Fruit fly (Drosophila melanogaster) whole organism, embryonic: Measurements from ENCODE around the gene Bsg.
A peak's percentile ranks its signal among the peaks of the same experiment; 100 is the strongest.

Experiments
- Antp ChIP-seq: fragments of 200-800 bp; sonication (Bioruptor generic); optimal IDR thresholded peaks from 3 replicates; lab custom pipeline; 2016; ENCODE audit warnings: missing biosample characterization, missing genetic modification characterization
- C15 ChIP-seq: fragments of 200-800 bp; sonication (Bioruptor generic); IDR thresholded peaks from 3 replicates; pipeline ENCODE4 v1.3.6; 2022; ENCODE audit warnings: missing biosample characterization, missing genetic modification characterization
- CG10274 ChIP-seq: fragments of 200-800 bp; sonication (Bioruptor generic); optimal IDR thresholded peaks from 3 replicates; lab custom pipeline; 2017; ENCODE audit warnings: missing biosample characterization, mild to moderate bottlenecking, missing genetic modification characterization
- CG12299 ChIP-seq: fragments of 200-800 bp; sonication (Bioruptor generic); optimal IDR thresholded peaks from 2 replicates; lab custom pipeline; 2018; ENCODE audit warnings: missing biosample characterization, mild to moderate bottlenecking, missing genetic modification characterization
- CG12391 ChIP-seq: fragments of 200-800 bp; sonication (Bioruptor generic); optimal IDR thresholded peaks from 3 replicates; lab custom pipeline; 2018; ENCODE audit warnings: missing biosample characterization, mild to moderate bottlenecking, missing genetic modification characterization, moderate library complexity
- CG13123 ChIP-seq: fragments of 200-800 bp; sonication (Bioruptor generic); optimal IDR thresholded peaks from 2 replicates; lab custom pipeline; 2016; ENCODE audit warnings: missing biosample characterization, missing genetic modification characterization
- CG13296 ChIP-seq: fragments of 200-800 bp; sonication (Bioruptor generic); optimal IDR thresholded peaks from 3 replicates; lab custom pipeline; 2018; ENCODE audit warnings: missing biosample characterization, mild to moderate bottlenecking, missing genetic modification characterization
- CG13894 ChIP-seq: fragments of 200-800 bp; sonication (Bioruptor generic); optimal IDR thresholded peaks from 3 replicates; lab custom pipeline; 2018; ENCODE audit warnings: missing biosample characterization, mild to moderate bottlenecking, missing genetic modification characterization, moderate library complexity
- CG15514 ChIP-seq: fragments of 200-800 bp; sonication (Bioruptor generic); optimal IDR thresholded peaks from 3 replicates; lab custom pipeline; 2017; ENCODE audit warnings: missing biosample characterization, missing genetic modification characterization, mild to moderate bottlenecking, moderate library complexity, missing genetic modification reagents
- CG17802 ChIP-seq: fragments of 200-800 bp; sonication (Bioruptor generic); optimal IDR thresholded peaks from 2 replicates; lab custom pipeline; 2018; ENCODE audit warnings: missing biosample characterization, mild to moderate bottlenecking, missing genetic modification characterization, moderate library complexity
- CG2129 ChIP-seq: fragments of 200-800 bp; sonication (Bioruptor generic); IDR thresholded peaks from 2 replicates; pipeline ENCODE4 v1.3.6; 2022; ENCODE audit warnings: missing biosample characterization, missing genetic modification characterization; ENCODE audit not compliant: partially characterized antibody
- CG2199 ChIP-seq: fragments of 200-800 bp; sonication (Bioruptor generic); IDR thresholded peaks from 3 replicates; pipeline ENCODE4 v1.3.6; 2022; ENCODE audit warnings: missing biosample characterization, missing genetic modification characterization
- CG31441 ChIP-seq: fragments of 200-800 bp; sonication (Bioruptor generic); IDR thresholded peaks from 2 replicates; pipeline ENCODE4 v1.3.6; 2022; ENCODE audit warnings: missing biosample characterization, missing genetic modification characterization
- CG34224 ChIP-seq: fragments of 200-800 bp; sonication (Bioruptor generic); IDR thresholded peaks from 3 replicates; pipeline ENCODE4 v1.3.6; 2022; ENCODE audit warnings: missing biosample characterization, missing genetic modification characterization; ENCODE audit not compliant: partially characterized antibody
- CG3726 ChIP-seq: fragments of 200-800 bp; sonication (Bioruptor generic); IDR thresholded peaks from 3 replicates; pipeline ENCODE4, ENCODE4 v1.3.6; 2022; ENCODE audit warnings: missing biosample characterization, missing genetic modification characterization
- CG3995 ChIP-seq: fragments of 200-800 bp; sonication (Bioruptor generic); optimal IDR thresholded peaks from 3 replicates; lab custom pipeline; 2016; ENCODE audit warnings: missing biosample characterization, missing genetic modification characterization
- CG43689 ChIP-seq: fragments of 200-800 bp; sonication (Bioruptor generic); IDR thresholded peaks from 2 replicates; pipeline ENCODE4 v1.3.6; 2022; ENCODE audit warnings: missing biosample characterization, missing genetic modification characterization
- CG6765 ChIP-seq: fragments of 200-800 bp; sonication (Bioruptor generic); optimal IDR thresholded peaks from 3 replicates; lab custom pipeline; 2017; ENCODE audit warnings: missing biosample characterization, mild to moderate bottlenecking, missing genetic modification characterization
- CG7745 ChIP-seq: fragments of 200-800 bp; sonication (Bioruptor generic); optimal IDR thresholded peaks from 2 replicates; lab custom pipeline; 2018; ENCODE audit warnings: missing biosample characterization, mild to moderate bottlenecking, missing genetic modification characterization, moderate library complexity
- CG9609 ChIP-seq: fragments of 200-800 bp; sonication (Bioruptor generic); optimal IDR thresholded peaks from 3 replicates; lab custom pipeline; 2016; ENCODE audit warnings: missing biosample characterization, missing genetic modification characterization
- CG9876 ChIP-seq: fragments of 200-800 bp; sonication (Bioruptor generic); optimal IDR thresholded peaks from 2 replicates; lab custom pipeline; 2016; ENCODE audit warnings: missing biosample characterization, missing genetic modification characterization
- CG9932 ChIP-seq: fragments of 200-800 bp; sonication (Bioruptor generic); IDR thresholded peaks from 2 replicates; pipeline ENCODE4 v1.3.6; 2022; ENCODE audit warnings: missing biosample characterization, missing genetic modification characterization
- CHES-1-like ChIP-seq: fragments of 200-800 bp; sonication (Bioruptor generic); optimal IDR thresholded peaks from 2 replicates; lab custom pipeline; 2016; ENCODE audit warnings: missing biosample characterization, missing genetic modification characterization
- Drgx ChIP-seq: fragments of 200-800 bp; sonication (Bioruptor generic); IDR thresholded peaks from 2 replicates; pipeline ENCODE4 v1.3.6; 2022; ENCODE audit warnings: missing biosample characterization, missing genetic modification characterization
- HLH3B ChIP-seq: fragments of 200-800 bp; sonication (Bioruptor generic); IDR thresholded peaks from 2 replicates; pipeline ENCODE4 v1.3.6; 2022; ENCODE audit warnings: missing biosample characterization, missing genetic modification characterization
- HmgD ChIP-seq: fragments of 200-800 bp; sonication (Bioruptor generic); optimal IDR thresholded peaks from 3 replicates; lab custom pipeline; 2016; ENCODE audit warnings: missing biosample characterization, missing genetic modification characterization
- Hr3 ChIP-seq: fragments of 200-800 bp; sonication (Bioruptor generic); optimal IDR thresholded peaks from 3 replicates; lab custom pipeline; 2016; ENCODE audit warnings: missing biosample characterization, missing genetic modification characterization
- Lim3 ChIP-seq: fragments of 200-800 bp; sonication (Bioruptor generic); IDR thresholded peaks from 2 replicates; pipeline ENCODE4 v1.3.6; 2022; ENCODE audit warnings: missing biosample characterization, missing genetic modification characterization
- Rx ChIP-seq: fragments of 200-800 bp; sonication (Bioruptor generic); IDR thresholded peaks from 2 replicates; pipeline ENCODE4 v1.3.6; 2022; ENCODE audit warnings: missing biosample characterization, missing genetic modification characterization
- Tbp ChIP-seq: fragments of >200 bp; optimal IDR thresholded peaks from 2 replicates; lab custom pipeline; 2018; ENCODE audit warnings: missing biosample characterization, missing genetic modification characterization
- al ChIP-seq: fragments of 200-800 bp; sonication (Bioruptor generic); IDR thresholded peaks from 2 replicates; pipeline ENCODE4 v1.3.6; 2022; ENCODE audit warnings: missing biosample characterization, missing genetic modification characterization
- aop ChIP-seq: fragments of 200-800 bp; sonication (Bioruptor generic); IDR thresholded peaks from 2 replicates; pipeline ENCODE4 v1.3.6; 2022; ENCODE audit warnings: missing biosample characterization, missing genetic modification characterization
- br ChIP-seq: fragments of >200 bp; optimal IDR thresholded peaks from 2 replicates; lab custom pipeline; 2017
- btn ChIP-seq: fragments of 200-800 bp; sonication (Bioruptor generic); optimal IDR thresholded peaks from 2 replicates; lab custom pipeline; 2016; ENCODE audit warnings: missing biosample characterization, missing genetic modification characterization
- cas ChIP-seq: fragments of 200-800 bp; sonication (Bioruptor generic); IDR thresholded peaks from 2 replicates; pipeline ENCODE4 v1.3.6; 2022; ENCODE audit warnings: missing biosample characterization, missing genetic modification characterization
- cato ChIP-seq: fragments of 200-800 bp; sonication (Bioruptor generic); optimal IDR thresholded peaks from 2 replicates; lab custom pipeline; 2016; ENCODE audit warnings: missing biosample characterization, missing genetic modification characterization, borderline replicate concordance
- dan ChIP-seq: fragments of 200-800 bp; sonication (Bioruptor generic); IDR thresholded peaks from 2 replicates; pipeline ENCODE4 v1.3.6; 2022; ENCODE audit warnings: missing biosample characterization, missing genetic modification characterization
- danr ChIP-seq: fragments of 200-800 bp; sonication (Bioruptor generic); IDR thresholded peaks from 2 replicates; pipeline ENCODE4 v1.3.6; 2022; ENCODE audit warnings: missing biosample characterization, missing genetic modification characterization
- ftz-f1 ChIP-seq: fragments of 200-800 bp; sonication (Bioruptor generic); optimal IDR thresholded peaks from 2 replicates; lab custom pipeline; 2016; ENCODE audit warnings: missing biosample characterization, missing genetic modification characterization
- gcm ChIP-seq: fragments of 200-800 bp; sonication (Bioruptor generic); optimal IDR thresholded peaks from 2 replicates; lab custom pipeline; 2019; ENCODE audit warnings: missing biosample characterization, mild to moderate bottlenecking, missing genetic modification characterization, moderate library complexity
- gsb-n ChIP-seq: fragments of 200-800 bp; sonication (Bioruptor generic); optimal IDR thresholded peaks from 3 replicates; lab custom pipeline; 2018; ENCODE audit warnings: missing biosample characterization, mild to moderate bottlenecking, missing genetic modification characterization
- mld ChIP-seq: fragments of 200-800 bp; sonication (Bioruptor generic); IDR thresholded peaks from 3 replicates; pipeline ENCODE4 v1.3.6; 2022; ENCODE audit warnings: missing biosample characterization, missing genetic modification characterization; ENCODE audit not compliant: partially characterized antibody
- org-1 ChIP-seq: fragments of 200-800 bp; sonication (Bioruptor generic); optimal IDR thresholded peaks from 2 replicates; lab custom pipeline; 2017; ENCODE audit warnings: missing biosample characterization, missing genetic modification characterization
- phol ChIP-seq: fragments of 200-800 bp; sonication (Bioruptor generic); optimal IDR thresholded peaks from 3 replicates; lab custom pipeline; 2018; ENCODE audit warnings: missing biosample characterization, mild to moderate bottlenecking, missing genetic modification characterization, moderate library complexity
- prd ChIP-seq, 3 experiments: fragments of >200 bp in 2 of 3; fragments of 200-800 bp in 1 of 3; sonication (Bioruptor generic) in 1 of 3; optimal IDR thresholded peaks in 2 of 3; IDR thresholded peaks in 1 of 3; 2 replicates in 2 of 3; 3 replicates in 1 of 3; pipeline versions ENCODE4 v1.3.6 to Lab custom; 2017 to 2022; ENCODE audit warnings: missing biosample characterization in 1 of 3, missing genetic modification characterization in 1 of 3
- sna ChIP-seq: fragments of 200-800 bp; sonication (Bioruptor generic); IDR thresholded peaks from 2 replicates; pipeline ENCODE4 v1.3.6; 2022; ENCODE audit warnings: missing biosample characterization, missing genetic modification characterization; ENCODE audit not compliant: partially characterized antibody
- trem ChIP-seq: fragments of 200-800 bp; optimal IDR thresholded peaks from 3 replicates; lab custom pipeline; 2019; ENCODE audit warnings: missing biosample characterization, mild to moderate bottlenecking, missing genetic modification characterization, moderate library complexity
- z ChIP-seq: fragments of 200-800 bp; sonication (Bioruptor generic); IDR thresholded peaks from 3 replicates; pipeline ENCODE4 v1.3.6; 2022; ENCODE audit warnings: missing biosample characterization, missing genetic modification characterization
- zen ChIP-seq: fragments of 200-800 bp; sonication (Bioruptor generic); optimal IDR thresholded peaks from 3 replicates; lab custom pipeline; 2018; ENCODE audit warnings: missing biosample characterization, mild to moderate bottlenecking, missing genetic modification characterization, moderate library complexity
- zf30C ChIP-seq: fragments of 200-800 bp; sonication (Bioruptor generic); optimal IDR thresholded peaks from 3 replicates; lab custom pipeline; 2018; ENCODE audit warnings: missing biosample characterization, mild to moderate bottlenecking, missing genetic modification characterization
- zfh2 ChIP-seq: fragments of 200-800 bp; sonication (Bioruptor generic); optimal IDR thresholded peaks from 2 replicates; lab custom pipeline; 2016; ENCODE audit warnings: missing biosample characterization, missing genetic modification characterization

Bsg gene

dm6 chr2L:8164219-8164618, 81.0 kb downstream of the Bsg start (continued):
- TF ChIP-seq Tbp (GFP tag; lab: Kevin White, UChicago): no peak
- TF ChIP-seq sna (GFP tag; lab: Robert Waterston, UW): no peak
- TF ChIP-seq CG10274 (GFP tag; lab: Kevin White, UChicago): peak; percentile 24
- TF ChIP-seq danr (GFP tag; lab: Robert Waterston, UW): no peak; the same call in 1 of the 2 replicates
- TF ChIP-seq CG9609 (GFP tag; lab: Kevin White, UChicago): peak; percentile 28
- peak; percentile 43 for TF ChIP-seq cato
- TF ChIP-seq zfh2 (GFP tag; lab: Kevin White, UChicago): no peak
- peak; percentile 50; the same call in 1 of the 2 replicates for TF ChIP-seq HLH3B (GFP tag; lab: Robert Waterston, UW)
- no peak for TF ChIP-seq ftz-f1 (GFP tag; lab: Kevin White, UChicago)
- peak; percentile 15 for TF ChIP-seq Antp (GFP tag; lab: Kevin White, UChicago)
- TF ChIP-seq aop (GFP tag; lab: Robert Waterston, UW): no peak
- peak; percentile 86 for TF ChIP-seq CG7745 (tag; lab: Kevin White, UChicago)
- TF ChIP-seq cas (GFP tag; lab: Robert Waterston, UW): no peak
- peak; percentile 87 for TF ChIP-seq CG31441 (GFP tag; lab: Robert Waterston, UW)
- peak; percentile 62 for TF ChIP-seq trem (tag; lab: Kevin White, UChicago)
- TF ChIP-seq CG13123 (GFP tag; lab: Kevin White, UChicago): peak; percentile 87
- peak; percentile 24; the same call in 1 of the 2 replicates for TF ChIP-seq Rx (GFP tag; lab: Robert Waterston, UW)
- TF ChIP-seq z (GFP tag; lab: Robert Waterston, UW): peak; percentile 63; the same call in 1 of the 3 replicates
- TF ChIP-seq Hr3 (GFP tag; lab: Kevin White, UChicago): peak; percentile 32
- TF ChIP-seq al (GFP tag; lab: Robert Waterston, UW): no peak
- TF ChIP-seq CG3995 (GFP tag; lab: Kevin White, UChicago): no peak
- peak; percentile 50; the same call in 1 of the 3 replicates for TF ChIP-seq CG2199 (GFP tag; lab: Robert Waterston, UW)
- no peak for TF ChIP-seq br (lab: Kevin White, UChicago)
- TF ChIP-seq CG34224 (GFP tag; lab: Robert Waterston, UW): no peak
- no peak for TF ChIP-seq CG6765 (GFP tag; lab: Kevin White, UChicago)
- peak; percentile 86 for TF ChIP-seq gcm (GFP tag; lab: Kevin White, UChicago)
- peak; percentile 67 for TF ChIP-seq CG13296 (GFP tag; lab: Kevin White, UChicago)
- TF ChIP-seq prd (optimal IDR thresholded peaks at IDR 0.05; lab: Kevin White, UChicago): no peak
- TF ChIP-seq prd (GFP tag; IDR thresholded peaks at IDR 0.05; lab: Robert Waterston, UW): 0 out of 3 replicates have a peak, but pooled peaks have one; percentile 38
- peak; percentile 35 for TF ChIP-seq phol (tag; lab: Kevin White, UChicago)
- peak; percentile 37 for TF ChIP-seq CG17802
- no peak for TF ChIP-seq CG9932 (GFP tag; lab: Robert Waterston, UW)
- peak; percentile 76 for TF ChIP-seq CG12299 (tag; lab: Kevin White, UChicago)
- TF ChIP-seq CG15514 (GFP tag; lab: Kevin White, UChicago): peak; percentile 54
- TF ChIP-seq org-1 (GFP tag; lab: Kevin White, UChicago): peak; percentile 82
- TF ChIP-seq CG43689 (GFP tag; lab: Robert Waterston, UW): peak; percentile 41; the same call in 1 of the 2 replicates
- TF ChIP-seq mld (GFP tag; lab: Robert Waterston, UW): no peak
- TF ChIP-seq gsb-n: peak; percentile 88
- no peak for TF ChIP-seq CG13894 (tag; lab: Kevin White, UChicago)
- TF ChIP-seq zf30C: no peak
- TF ChIP-seq CG2129 (GFP tag; lab: Robert Waterston, UW): no peak
- no peak for TF ChIP-seq HmgD (GFP tag; lab: Kevin White, UChicago)
- TF ChIP-seq zen (tag; lab: Kevin White, UChicago): peak; percentile 53
- no peak for TF ChIP-seq dan (GFP tag; lab: Robert Waterston, UW)
- TF ChIP-seq CG9876: peak; percentile 34
- 0 out of 3 replicates have a peak, but pooled peaks have one; percentile 37 for TF ChIP-seq C15
- TF ChIP-seq CG3726 (GFP tag; lab: Robert Waterston, UW): 0 out of 3 replicates have a peak, but pooled peaks have one; percentile 31
- TF ChIP-seq CHES-1-like: peak; percentile 59
- TF ChIP-seq CG12391 (tag; lab: Kevin White, UChicago): peak; percentile 54
- no peak for TF ChIP-seq Lim3 (GFP tag; lab: Robert Waterston, UW)
- no peak for TF ChIP-seq Drgx (GFP tag; lab: Robert Waterston, UW)
- peak; percentile 51 for TF ChIP-seq btn (GFP tag; lab: Kevin White, UChicago)
